Worm (Caenorhabditis elegans) whole organism, midembryonic: ENCODE results near the gene F45E1.2.

ENCODE experiments used
- T22C8.4 ChIP-seq: fragments of 200-800 bp; sonication (Bioruptor generic); IDR thresholded peaks from 2 replicates; pipeline ENCODE4 v1.3.6; 2022; ENCODE audit warnings: missing genetic modification characterization, missing compliant biosample characterization
- cog-1 ChIP-seq: sonication (generic microtip); optimal IDR thresholded peaks from 2 replicates; lab custom pipeline; 2016; ENCODE audit warnings: missing genetic modification characterization, missing compliant biosample characterization
- flt-1 ChIP-seq: fragments of 200-800 bp; sonication (Bioruptor generic); IDR thresholded peaks from 2 replicates; pipeline ENCODE4 v1.3.6; 2022; ENCODE audit warnings: missing genetic modification characterization, missing compliant biosample characterization
- klf-2 ChIP-seq: fragments of 200-800 bp; sonication (Bioruptor generic); conservative IDR thresholded peaks from 2 replicates; pipeline ENCODE4 v1.3.6; 2022; ENCODE audit warnings: missing genetic modification reagents, missing genetic modification characterization, missing compliant biosample characterization
- med-1 ChIP-seq: sonication (generic microtip); optimal IDR thresholded peaks from 2 replicates; lab custom pipeline; 2017; ENCODE audit warnings: missing genetic modification characterization, mild to moderate bottlenecking, missing compliant biosample characterization, antibody characterized with exemption, missing genetic modification reagents; ENCODE audit not compliant: insufficient read depth
- ref-1 ChIP-seq: fragments of 200-800 bp; sonication (Bioruptor generic); conservative IDR thresholded peaks from 2 replicates; pipeline ENCODE4 v1.3.6; 2022; ENCODE audit warnings: missing genetic modification reagents, missing genetic modification characterization, missing compliant biosample characterization
- tab-1 ChIP-seq: fragments of 200-800 bp; sonication (Bioruptor generic); IDR thresholded peaks from 2 replicates; pipeline ENCODE4 v1.3.6; 2022; ENCODE audit warnings: missing genetic modification characterization, missing compliant biosample characterization
- ztf-23 ChIP-seq: fragments of 200-800 bp; sonication (Bioruptor generic); IDR thresholded peaks from 2 replicates; pipeline ENCODE4 v1.3.6; 2022; ENCODE audit warnings: missing genetic modification reagents, missing genetic modification characterization, missing compliant biosample characterization
- ztf-29 ChIP-seq: fragments of 200-800 bp; sonication (Bioruptor generic); IDR thresholded peaks from 2 replicates; pipeline ENCODE4 v1.3.6; 2022; ENCODE audit warnings: missing genetic modification reagents, missing genetic modification characterization, missing compliant biosample characterization

F45E1.2 gene

DNA sequence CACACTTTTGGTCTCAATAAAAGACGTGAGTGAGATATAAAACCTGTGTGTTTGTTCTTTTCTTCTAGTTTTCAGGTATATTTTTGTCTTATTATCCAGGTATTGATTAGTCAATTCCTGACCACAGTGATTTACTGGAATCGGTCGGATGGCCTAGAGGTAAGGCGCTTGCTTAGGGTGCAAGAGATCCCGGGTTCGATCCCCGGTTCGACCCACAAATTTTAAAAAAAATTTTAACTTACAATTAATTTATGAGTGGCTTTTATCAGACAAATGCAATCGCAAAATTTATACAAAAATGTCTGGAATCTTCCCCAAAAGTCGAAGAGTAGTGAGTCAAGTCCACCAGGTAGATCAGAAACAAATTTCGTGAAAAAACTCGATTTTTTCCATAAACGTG lies 33.8 kb downstream of the F45E1.2 start:
- no peak for TF ChIP-seq med-1
- no peak for TF ChIP-seq ref-1 (GFP tag; lab: Robert Waterston, UW)
- no peak for TF ChIP-seq klf-2 (GFP tag; lab: Robert Waterston, UW)
- no peak for TF ChIP-seq T22C8.4 (GFP tag; lab: Robert Waterston, UW)
- no peak for TF ChIP-seq ztf-23 (GFP tag; lab: Robert Waterston, UW)
- TF ChIP-seq ztf-29 (GFP tag; lab: Robert Waterston, UW) = no peak
- no peak for TF ChIP-seq cog-1 (tag; lab: Kevin White, UChicago)

ce11 chrX:8040967-8041366 lies 37.4 kb downstream of the F45E1.2 start, which contains the start of gene xol-1:
xol-1 (plus strand) TSS chrX:8041313.
- TF ChIP-seq ztf-29 (GFP tag; lab: Robert Waterston, UW) (no peak), cog-1 (tag; lab: Kevin White, UChicago) (no peak), ztf-23 (GFP tag; lab: Robert Waterston, UW) (no peak), tab-1 (GFP tag; lab: Robert Waterston, UW) (no peak), klf-2 (GFP tag; lab: Robert Waterston, UW) (no peak), ref-1 (GFP tag; lab: Robert Waterston, UW) (no peak), med-1 (no peak), flt-1 (GFP tag; lab: Robert Waterston, UW) (no peak), T22C8.4 (GFP tag; lab: Robert Waterston, UW) (no peak)

ce11 chrX:8045152-8045551 lies 41.6 kb downstream of the F45E1.2 start, which contains the start of gene C18A11.4:
C18A11.4 (plus strand) TSS chrX:8045518.
- no peak for TF ChIP-seq ztf-29 (GFP tag; lab: Robert Waterston, UW)
- TF ChIP-seq T22C8.4 (GFP tag; lab: Robert Waterston, UW) = no peak
- no peak for TF ChIP-seq cog-1 (tag; lab: Kevin White, UChicago)
- TF ChIP-seq med-1 = no peak
- no peak for TF ChIP-seq klf-2 (GFP tag; lab: Robert Waterston, UW)
- TF ChIP-seq ref-1 (GFP tag; lab: Robert Waterston, UW) = no peak
- no peak for TF ChIP-seq flt-1 (GFP tag; lab: Robert Waterston, UW)
- TF ChIP-seq ztf-23 (GFP tag; lab: Robert Waterston, UW) = no peak
- no peak for TF ChIP-seq tab-1 (GFP tag; lab: Robert Waterston, UW)

- TF ChIP-seq tab-1 (GFP tag; lab: Robert Waterston, UW) (no peak), klf-2 (GFP tag; lab: Robert Waterston, UW) (no peak), T22C8.4 (GFP tag; lab: Robert Waterston, UW) (no peak), ztf-29 (GFP tag; lab: Robert Waterston, UW) (no peak), ref-1 (GFP tag; lab: Robert Waterston, UW) (no peak), flt-1 (GFP tag; lab: Robert Waterston, UW) (no peak), med-1 (no peak), ztf-23 (GFP tag; lab: Robert Waterston, UW) (no peak), cog-1 (tag; lab: Kevin White, UChicago) (no peak)
Measured at ce11 chrX:8048637-8049036, 45.1 kb downstream of the F45E1.2 start.

DNA sequence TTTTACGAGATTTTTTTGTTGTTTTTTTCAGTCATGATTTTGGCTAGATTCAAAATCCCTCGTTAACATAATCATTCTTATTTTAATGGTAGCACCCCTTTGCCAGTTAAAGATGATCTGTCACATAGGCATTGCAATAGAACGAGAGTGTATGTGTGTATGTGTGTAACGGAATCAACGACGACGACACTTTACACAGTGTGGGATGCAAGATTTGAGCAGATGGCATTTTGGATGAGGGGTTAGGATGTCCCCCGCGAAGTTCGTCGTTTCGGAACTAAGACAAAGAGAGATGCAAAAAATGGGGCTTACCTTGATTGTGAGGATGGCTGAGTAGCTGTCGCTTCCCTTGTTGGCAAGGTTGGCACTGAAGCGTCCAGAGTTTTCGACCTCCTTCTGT lies 48.5 kb downstream of the F45E1.2 start:
- no peak for TF ChIP-seq med-1
- TF ChIP-seq klf-2 (GFP tag; lab: Robert Waterston, UW) = no peak
- no peak for TF ChIP-seq flt-1 (GFP tag; lab: Robert Waterston, UW)
- no peak for TF ChIP-seq cog-1 (tag; lab: Kevin White, UChicago)

- TF ChIP-seq klf-2 (GFP tag; lab: Robert Waterston, UW) (no peak), T22C8.4 (GFP tag; lab: Robert Waterston, UW) (no peak), ztf-23 (GFP tag; lab: Robert Waterston, UW) (no peak)
Measured at ce11 chrX:8053008-8053441, 49.5 kb downstream of the F45E1.2 start.
